Fruit fly (Drosophila melanogaster) whole organism, prepupa: ENCODE results near the gene Bx.

Source experiments
- Blimp-1 ChIP-seq: fragments of 200-800 bp; sonication (Bioruptor generic); optimal IDR thresholded peaks from 3 replicates; lab custom pipeline; 2017; ENCODE audit warnings: missing biosample characterization, missing genetic modification characterization, mild to moderate bottlenecking, moderate library complexity, missing genetic modification reagents
- CG10631 ChIP-seq: fragments of 200-800 bp; sonication (Bioruptor generic); optimal IDR thresholded peaks from 2 replicates; lab custom pipeline; 2016; ENCODE audit warnings: missing biosample characterization, missing genetic modification characterization
- CG10669 ChIP-seq: fragments of 200-800 bp; sonication (Bioruptor generic); optimal IDR thresholded peaks from 3 replicates; lab custom pipeline; 2018; ENCODE audit warnings: missing biosample characterization, mild to moderate bottlenecking, missing genetic modification characterization, moderate library complexity
- CG11762 ChIP-seq: fragments of 200-800 bp; sonication (Bioruptor generic); optimal IDR thresholded peaks from 3 replicates; lab custom pipeline; 2016; ENCODE audit warnings: missing biosample characterization, missing genetic modification characterization; ENCODE audit not compliant: insufficient read depth
- CG11902 ChIP-seq: fragments of 200-800 bp; sonication (Bioruptor generic); optimal IDR thresholded peaks from 3 replicates; lab custom pipeline; 2016; ENCODE audit warnings: missing biosample characterization, missing genetic modification characterization
- CG1621 ChIP-seq: fragments of 200-800 bp; sonication (Bioruptor generic); optimal IDR thresholded peaks from 3 replicates; lab custom pipeline; 2018; ENCODE audit warnings: missing biosample characterization, mild to moderate bottlenecking, missing genetic modification characterization
- CG16779 ChIP-seq: fragments of 200-800 bp; sonication (Bioruptor generic); optimal IDR thresholded peaks from 3 replicates; lab custom pipeline; 2017; ENCODE audit warnings: missing biosample characterization, mild to moderate bottlenecking, missing genetic modification characterization
- CG3032 ChIP-seq: fragments of 200-800 bp; optimal IDR thresholded peaks from 2 replicates; lab custom pipeline; 2019; ENCODE audit warnings: missing biosample characterization, mild to moderate bottlenecking, missing genetic modification characterization, moderate library complexity
- CG31627 ChIP-seq: fragments of 200-800 bp; sonication (Bioruptor generic); optimal IDR thresholded peaks from 3 replicates; lab custom pipeline; 2016; ENCODE audit warnings: missing biosample characterization, missing genetic modification characterization
- CG32006 ChIP-seq: fragments of 200-800 bp; sonication (Bioruptor generic); optimal IDR thresholded peaks from 3 replicates; lab custom pipeline; 2017; ENCODE audit warnings: missing biosample characterization, mild to moderate bottlenecking, missing genetic modification characterization
- CG3919 ChIP-seq: fragments of 200-800 bp; sonication (Bioruptor generic); optimal IDR thresholded peaks from 3 replicates; lab custom pipeline; 2016; ENCODE audit warnings: missing biosample characterization, missing genetic modification characterization
- CG4318 ChIP-seq: fragments of 200-800 bp; sonication (Bioruptor generic); optimal IDR thresholded peaks from 3 replicates; lab custom pipeline; 2017; ENCODE audit warnings: missing biosample characterization, mild to moderate bottlenecking, missing genetic modification characterization
- CG6163 ChIP-seq: fragments of 200-800 bp; sonication (Bioruptor generic); IDR thresholded peaks from 3 replicates; pipeline ENCODE4 v1.3.6; 2022; ENCODE audit warnings: missing biosample characterization, missing genetic modification characterization
- CG6854 ChIP-seq: fragments of 200-800 bp; sonication (Bioruptor generic); optimal IDR thresholded peaks from 2 replicates; lab custom pipeline; 2017; ENCODE audit warnings: missing biosample characterization, mild to moderate bottlenecking, missing genetic modification characterization
- CG7368 ChIP-seq: fragments of 200-800 bp; sonication (Bioruptor generic); optimal IDR thresholded peaks from 3 replicates; lab custom pipeline; 2016; ENCODE audit warnings: missing biosample characterization, missing genetic modification characterization
- CG8119 ChIP-seq: fragments of 200-800 bp; sonication (Bioruptor generic); IDR thresholded peaks from 3 replicates; pipeline ENCODE4 v1.3.6; 2022; ENCODE audit warnings: missing biosample characterization, missing genetic modification characterization
- CG8319 ChIP-seq: fragments of 200-800 bp; sonication (Bioruptor generic); optimal IDR thresholded peaks from 3 replicates; lab custom pipeline; 2016; ENCODE audit warnings: missing biosample characterization, missing genetic modification characterization
- CG8632 ChIP-seq: fragments of 200-800 bp; sonication (Bioruptor generic); optimal IDR thresholded peaks from 3 replicates; lab custom pipeline; 2016; ENCODE audit warnings: missing biosample characterization, missing genetic modification characterization
- CG9139 ChIP-seq: fragments of 200-800 bp; sonication (Bioruptor generic); optimal IDR thresholded peaks from 3 replicates; lab custom pipeline; 2017; ENCODE audit warnings: missing biosample characterization, mild to moderate bottlenecking, missing genetic modification characterization
- Eip75B ChIP-seq: fragments of 200-800 bp; sonication (Bioruptor generic); optimal IDR thresholded peaks from 3 replicates; lab custom pipeline; 2016; ENCODE audit warnings: missing biosample characterization, missing genetic modification characterization
- Eip78C ChIP-seq: fragments of 200-800 bp; sonication (Bioruptor generic); peaks from one replicate; lab custom pipeline; 2016; ENCODE audit warnings: missing biosample characterization, missing genetic modification characterization
- Ets21C ChIP-seq: fragments of 200-800 bp; sonication (Bioruptor generic); optimal IDR thresholded peaks from 3 replicates; lab custom pipeline; 2016; ENCODE audit warnings: missing biosample characterization, missing genetic modification characterization
- Ets96B ChIP-seq: fragments of 200-800 bp; optimal IDR thresholded peaks from 2 replicates; lab custom pipeline; 2019; ENCODE audit warnings: missing biosample characterization, mild to moderate bottlenecking, missing genetic modification characterization, moderate library complexity
- Gug ChIP-seq: fragments of 200-800 bp; sonication (Bioruptor generic); IDR thresholded peaks from 2 replicates; pipeline ENCODE4 v1.3.6; 2022; ENCODE audit warnings: missing biosample characterization, missing genetic modification characterization
- Hr38 ChIP-seq: sonication (Bioruptor generic); optimal IDR thresholded peaks from 2 replicates; lab custom pipeline; 2016; ENCODE audit warnings: missing biosample characterization, missing genetic modification characterization
- Hr39 ChIP-seq: fragments of 200-800 bp; sonication (Bioruptor generic); optimal IDR thresholded peaks from 2 replicates; lab custom pipeline; 2016; ENCODE audit warnings: missing biosample characterization, missing genetic modification characterization
- Hr4 ChIP-seq: fragments of 200-800 bp; sonication (Bioruptor generic); optimal IDR thresholded peaks from 3 replicates; lab custom pipeline; 2016; ENCODE audit warnings: missing biosample characterization, missing genetic modification characterization
- Lpt ChIP-seq: fragments of 200-800 bp; sonication (Bioruptor generic); optimal IDR thresholded peaks from 3 replicates; lab custom pipeline; 2016; ENCODE audit warnings: missing biosample characterization, missing genetic modification characterization
- Met ChIP-seq: fragments of 200-800 bp; sonication (Bioruptor generic); optimal IDR thresholded peaks from 3 replicates; lab custom pipeline; 2016; ENCODE audit warnings: missing biosample characterization, missing genetic modification characterization
- OdsH ChIP-seq: fragments of 200-800 bp; sonication (Bioruptor generic); optimal IDR thresholded peaks from 3 replicates; lab custom pipeline; 2016; ENCODE audit warnings: missing biosample characterization, missing genetic modification characterization
- Smox ChIP-seq: fragments of 200-800 bp; sonication (Bioruptor generic); optimal IDR thresholded peaks from 3 replicates; lab custom pipeline; 2016; ENCODE audit warnings: missing biosample characterization, missing genetic modification characterization
- Sox102F ChIP-seq: fragments of 200-800 bp; sonication (Bioruptor generic); optimal IDR thresholded peaks from 2 replicates; lab custom pipeline; 2016; ENCODE audit warnings: missing biosample characterization, mild to moderate bottlenecking, missing genetic modification characterization
- Sox15 ChIP-seq: fragments of 200-800 bp; sonication (Bioruptor generic); optimal IDR thresholded peaks from 3 replicates; lab custom pipeline; 2016; ENCODE audit warnings: missing biosample characterization, missing genetic modification characterization
- achi ChIP-seq: fragments of 200-800 bp; sonication (Bioruptor generic); optimal IDR thresholded peaks from 3 replicates; lab custom pipeline; 2016; ENCODE audit warnings: missing biosample characterization, missing genetic modification characterization
- acj6 ChIP-seq: fragments of 200-800 bp; sonication (Bioruptor generic); optimal IDR thresholded peaks from 3 replicates; lab custom pipeline; 2016; ENCODE audit warnings: missing biosample characterization, missing genetic modification characterization
- dac ChIP-seq: fragments of 200-800 bp; sonication (Bioruptor generic); optimal IDR thresholded peaks from 2 replicates; lab custom pipeline; 2017; ENCODE audit warnings: missing biosample characterization, mild to moderate bottlenecking, missing genetic modification characterization
- dsx ChIP-seq: fragments of 200-800 bp; optimal IDR thresholded peaks from 3 replicates; lab custom pipeline; 2019; ENCODE audit warnings: missing biosample characterization, mild to moderate bottlenecking, missing genetic modification characterization, moderate library complexity; ENCODE audit not compliant: poor library complexity, severe bottlenecking
- eg ChIP-seq: fragments of 200-800 bp; sonication (Bioruptor generic); IDR thresholded peaks from 3 replicates; pipeline ENCODE4 v1.3.6; 2022; ENCODE audit warnings: missing biosample characterization, missing genetic modification characterization
- esn ChIP-seq: fragments of 200-800 bp; sonication (Bioruptor generic); optimal IDR thresholded peaks from 2 replicates; lab custom pipeline; 2016; ENCODE audit warnings: missing biosample characterization, mild to moderate bottlenecking, missing genetic modification characterization, moderate library complexity
- fkh ChIP-seq: fragments of 200-800 bp; sonication (Bioruptor generic); optimal IDR thresholded peaks from 3 replicates; lab custom pipeline; 2017; ENCODE audit warnings: missing biosample characterization, mild to moderate bottlenecking, missing genetic modification characterization, moderate library complexity
- lz ChIP-seq: fragments of 200-800 bp; sonication (Bioruptor generic); optimal IDR thresholded peaks from 3 replicates; lab custom pipeline; 2016; ENCODE audit warnings: missing biosample characterization, missing genetic modification characterization
- net ChIP-seq: fragments of 200-800 bp; sonication (Bioruptor generic); optimal IDR thresholded peaks from 3 replicates; lab custom pipeline; 2016; ENCODE audit warnings: missing biosample characterization, missing genetic modification characterization
- pdm3 ChIP-seq: fragments of 200-800 bp; sonication (Bioruptor generic); optimal IDR thresholded peaks from 3 replicates; lab custom pipeline; 2016; ENCODE audit warnings: missing biosample characterization, missing genetic modification characterization
- salr ChIP-seq, 2 experiments: fragments of 200-800 bp; sonication (Bioruptor generic); optimal IDR thresholded peaks; 3 replicates each; lab custom pipeline; 2016 to 2018; ENCODE audit warnings: missing biosample characterization in 2 of 2, missing genetic modification characterization in 2 of 2, mild to moderate bottlenecking in 1 of 2
- svp ChIP-seq: fragments of 200-800 bp; sonication (Bioruptor generic); peaks from one replicate; lab custom pipeline; 2016; ENCODE audit warnings: missing biosample characterization, missing genetic modification characterization
- topi ChIP-seq: fragments of 200-800 bp; sonication (Bioruptor generic); optimal IDR thresholded peaks from 3 replicates; lab custom pipeline; 2016; ENCODE audit warnings: missing biosample characterization, missing genetic modification characterization
- vri ChIP-seq: fragments of 200-800 bp; sonication (Bioruptor generic); optimal IDR thresholded peaks from 3 replicates; lab custom pipeline; 2016; ENCODE audit warnings: missing biosample characterization, mild to moderate bottlenecking, missing genetic modification characterization

The Bx gene

dm6 chrX:18558583-18558982 lies 43.4 kb downstream of the Bx start (continued):
- TF ChIP-seq dac (GFP tag; lab: Kevin White, UChicago), result peak; percentile 17
- peak; percentile 53 for TF ChIP-seq svp (GFP tag; lab: Kevin White, UChicago)
- no peak for TF ChIP-seq Sox102F (GFP tag; lab: Kevin White, UChicago)
- TF ChIP-seq achi (GFP tag; lab: Kevin White, UChicago), result peak; percentile 39
- TF ChIP-seq CG32006 (GFP tag; lab: Kevin White, UChicago), result peak; percentile 66
- no peak for TF ChIP-seq Hr39
- peak in 1 of 2 experiments; percentile 25 for TF ChIP-seq salr (GFP tag; optimal IDR thresholded peaks at IDR 0.05; lab: Kevin White, UChicago)
- TF ChIP-seq net, result peak; percentile 16
- no peak for TF ChIP-seq fkh
- TF ChIP-seq Hr4 (GFP tag; lab: Kevin White, UChicago), result peak; percentile 65
- TF ChIP-seq CG3919 (GFP tag; lab: Kevin White, UChicago), result peak; percentile 35
- no peak for TF ChIP-seq Gug
- no peak for TF ChIP-seq CG9139 (GFP tag; lab: Kevin White, UChicago)
- no peak for TF ChIP-seq CG8632 (GFP tag; lab: Kevin White, UChicago)
- no peak for TF ChIP-seq CG6854 (GFP tag; lab: Kevin White, UChicago)
- TF ChIP-seq CG1621 (tag; lab: Kevin White, UChicago), result peak; percentile 1
- no peak for TF ChIP-seq lz (GFP tag; lab: Kevin White, UChicago)
- TF ChIP-seq CG8119 (GFP tag; lab: Robert Waterston, UW), result no peak; the same call in none of the 3 replicates
- TF ChIP-seq CG10631, result peak; percentile 36
- peak; percentile 16 for TF ChIP-seq Met (GFP tag; lab: Kevin White, UChicago)
- peak; percentile 25 for TF ChIP-seq pdm3 (GFP tag; lab: Kevin White, UChicago)
- TF ChIP-seq Ets21C (GFP tag; lab: Kevin White, UChicago), result no peak

- TF ChIP-seq CG6163 (GFP tag; lab: Robert Waterston, UW) (no peak), CG3032 (no peak), pdm3 (GFP tag; lab: Kevin White, UChicago) (no peak), vri (no peak), Eip75B (GFP tag; lab: Kevin White, UChicago) (no peak), CG4318 (no peak), net (no peak), CG16779 (tag; lab: Kevin White, UChicago) (no peak), CG8319 (GFP tag; lab: Kevin White, UChicago) (no peak), Hr39 (no peak), Hr4 (GFP tag; lab: Kevin White, UChicago) (no peak), CG9139 (GFP tag; lab: Kevin White, UChicago) (no peak), Sox15 (no peak)
These were observed 45.4 kb downstream of the Bx start for dm6 chrX:18560584-18560983.

- TF ChIP-seq topi (GFP tag; lab: Kevin White, UChicago) (peak; percentile 25), Smox (GFP tag; lab: Kevin White, UChicago) (peak; percentile 9), Ets96B (tag; lab: Kevin White, UChicago) (no peak), Blimp-1 (GFP tag; lab: Kevin White, UChicago) (no peak), CG7368 (GFP tag; lab: Kevin White, UChicago) (no peak), CG10669 (GFP tag; lab: Kevin White, UChicago) (peak; percentile 9), Met (GFP tag; lab: Kevin White, UChicago) (peak; percentile 16), salr (GFP tag; optimal IDR thresholded peaks at IDR 0.05; lab: Kevin White, UChicago) (no peak), CG3919 (GFP tag; lab: Kevin White, UChicago) (peak; percentile 34), CG6163 (GFP tag; lab: Robert Waterston, UW) (peak; percentile 49; the same call in 2 of the 3 replicates), Lpt (GFP tag; lab: Kevin White, UChicago) (no peak), CG11762 (no peak), CG11902 (GFP tag; lab: Kevin White, UChicago) (no peak), esn (GFP tag; lab: Kevin White, UChicago) (peak; percentile 17), eg (peak; percentile 47; the same call in 2 of the 3 replicates), lz (GFP tag; lab: Kevin White, UChicago) (peak; percentile 21), acj6 (peak; percentile 35), Hr39 (peak; percentile 19), CG31627 (GFP tag; lab: Kevin White, UChicago) (peak; percentile 29), svp (GFP tag; lab: Kevin White, UChicago) (peak; percentile 56), CG8632 (GFP tag; lab: Kevin White, UChicago) (no peak), pdm3 (GFP tag; lab: Kevin White, UChicago) (peak; percentile 33), CG16779 (tag; lab: Kevin White, UChicago) (no peak), dsx (GFP tag; lab: Kevin White, UChicago) (peak; percentile 49), Hr38 (GFP tag; lab: Kevin White, UChicago) (no peak), Eip78C (GFP tag; lab: Kevin White, UChicago) (peak; percentile 62), achi (GFP tag; lab: Kevin White, UChicago) (no peak), Gug (peak; percentile 20; the same call in 1 of the 2 replicates), OdsH (GFP tag; lab: Kevin White, UChicago) (peak; percentile 13)
These were observed 49.8 kb downstream of the Bx start for dm6 chrX:18564984-18565383.
